Fruit fly (Drosophila melanogaster): ENCODE data around the gene CG31189.

The CG31189 gene

dm6 chr3R:21059486-21060356 lies 14.1 kb upstream of the CG31189 start:
- TF ChIP-seq insv (optimal IDR thresholded peaks at IDR 0.05) (no peak), Sin3A (optimal IDR thresholded peaks at IDR 0.05) (no peak), psq (optimal IDR thresholded peaks at IDR 0.05) (no peak), h (optimal IDR thresholded peaks at IDR 0.05) (no peak), Myc (optimal IDR thresholded peaks at IDR 0.05) (no peak), ttk (optimal IDR thresholded peaks at IDR 0.05) (no peak)

- TF ChIP-seq insv (optimal IDR thresholded peaks at IDR 0.05) (no peak), h (optimal IDR thresholded peaks at IDR 0.05) (no peak), Sin3A (optimal IDR thresholded peaks at IDR 0.05) (no peak), ttk (optimal IDR thresholded peaks at IDR 0.05) (no peak)
Observed at dm6 chr3R:21057519-21057918, 11.9 kb upstream of the CG31189 start.

- no peak for TF ChIP-seq h (optimal IDR thresholded peaks at IDR 0.05)
- no peak for TF ChIP-seq ttk (optimal IDR thresholded peaks at IDR 0.05)
- TF ChIP-seq psq (optimal IDR thresholded peaks at IDR 0.05): no peak
- no peak for TF ChIP-seq Sin3A (optimal IDR thresholded peaks at IDR 0.05)
- TF ChIP-seq Myc (optimal IDR thresholded peaks at IDR 0.05): no peak
- no peak for TF ChIP-seq insv (optimal IDR thresholded peaks at IDR 0.05)
Observed at dm6 chr3R:21050875-21051274, 5.2 kb upstream of the CG31189 start, which contains the start of gene Jhbp15. Jhbp15 (minus strand) TSS chr3R:21050975.

dm6 chr3R:21048729-21049128 lies 3.1 kb upstream of the CG31189 start, which contains the start of gene CG7079:
CG7079 (minus strand) TSS chr3R:21048829.
- TF ChIP-seq ttk (optimal IDR thresholded peaks at IDR 0.05) (no peak), psq (optimal IDR thresholded peaks at IDR 0.05) (no peak), Sin3A (optimal IDR thresholded peaks at IDR 0.05) (no peak), insv (optimal IDR thresholded peaks at IDR 0.05) (no peak)

dm6 chr3R:21046927-21047326 lies 1.3 kb upstream of the CG31189 start, which contains the start of gene CG31207:
CG31207 (minus strand) TSS chr3R:21047027.
- TF ChIP-seq insv (optimal IDR thresholded peaks at IDR 0.05) (no peak), h (optimal IDR thresholded peaks at IDR 0.05) (no peak), Myc (optimal IDR thresholded peaks at IDR 0.05) (no peak), psq (optimal IDR thresholded peaks at IDR 0.05) (no peak), ttk (optimal IDR thresholded peaks at IDR 0.05) (no peak), Sin3A (optimal IDR thresholded peaks at IDR 0.05) (no peak)

dm6 chr3R:21043549-21044118 lies 2.0 kb downstream of the CG31189 start, which contains the start of gene CG12278:
CG12278 (plus strand) TSS chr3R:21044068.
- no peak for TF ChIP-seq Myc (optimal IDR thresholded peaks at IDR 0.05)
- no peak for TF ChIP-seq insv (optimal IDR thresholded peaks at IDR 0.05)
- no peak for TF ChIP-seq ttk (optimal IDR thresholded peaks at IDR 0.05)
- TF ChIP-seq psq (optimal IDR thresholded peaks at IDR 0.05): no peak
- no peak for TF ChIP-seq Sin3A (optimal IDR thresholded peaks at IDR 0.05)
- TF ChIP-seq h (optimal IDR thresholded peaks at IDR 0.05): no peak

- TF ChIP-seq psq (optimal IDR thresholded peaks at IDR 0.05) (no peak), Myc (optimal IDR thresholded peaks at IDR 0.05) (no peak), insv (optimal IDR thresholded peaks at IDR 0.05) (no peak), h (optimal IDR thresholded peaks at IDR 0.05) (no peak), ttk (optimal IDR thresholded peaks at IDR 0.05) (no peak), Sin3A (optimal IDR thresholded peaks at IDR 0.05) (no peak)
Observed at dm6 chr3R:21042399-21042798, 3.2 kb downstream of the CG31189 start, which contains the start of gene Dhc93AB. Dhc93AB (minus strand) TSS chr3R:21042499.

- TF ChIP-seq Myc (optimal IDR thresholded peaks at IDR 0.05) (no peak), h (optimal IDR thresholded peaks at IDR 0.05) (no peak), ttk (optimal IDR thresholded peaks at IDR 0.05) (no peak)
Observed at dm6 chr3R:21025508-21025907, 20.1 kb downstream of the CG31189 start.

- TF ChIP-seq h (optimal IDR thresholded peaks at IDR 0.05): no peak
- TF ChIP-seq insv (optimal IDR thresholded peaks at IDR 0.05): no peak
- TF ChIP-seq Sin3A (optimal IDR thresholded peaks at IDR 0.05): no peak
Observed at dm6 chr3R:21023902-21024541, 21.6 kb downstream of the CG31189 start, which contains the start of gene peg. peg (minus strand) TSS chr3R:21024163.

- TF ChIP-seq Myc (optimal IDR thresholded peaks at IDR 0.05) (no peak), psq (optimal IDR thresholded peaks at IDR 0.05) (no peak), insv (optimal IDR thresholded peaks at IDR 0.05) (no peak), h (optimal IDR thresholded peaks at IDR 0.05) (no peak), Sin3A (optimal IDR thresholded peaks at IDR 0.05) (no peak), ttk (optimal IDR thresholded peaks at IDR 0.05) (no peak)
Observed at dm6 chr3R:21022769-21023517, 22.7 kb downstream of the CG31189 start.

- no peak for TF ChIP-seq ttk (optimal IDR thresholded peaks at IDR 0.05)
- TF ChIP-seq insv (optimal IDR thresholded peaks at IDR 0.05): no peak
- TF ChIP-seq psq (optimal IDR thresholded peaks at IDR 0.05): no peak
- TF ChIP-seq h (optimal IDR thresholded peaks at IDR 0.05): no peak
- TF ChIP-seq Sin3A (optimal IDR thresholded peaks at IDR 0.05): no peak
- TF ChIP-seq Myc (optimal IDR thresholded peaks at IDR 0.05): no peak
Observed at dm6 chr3R:21019073-21019472, 26.6 kb downstream of the CG31189 start.
